Worm (Caenorhabditis elegans) whole organism, L1 larva: ENCODE data around the gene srw-55.

Experiments
- egl-27 ChIP-seq, 2 experiments: fragments of 150-350 bp in 1 of 2; sonication (generic microtip); optimal IDR thresholded peaks; 3 replicates each; lab custom pipeline; 2017 to 2018; ENCODE audit warnings: missing biosample characterization in 2 of 2, missing genetic modification characterization in 2 of 2, missing genetic modification reagents in 2 of 2
- elt-3 ChIP-seq, 6 experiments: fragments of 150-350 bp in 1 of 6; sonication (generic microtip); optimal IDR thresholded peaks; 2 replicates each; lab custom pipeline; 2017 to 2018; ENCODE audit warnings: missing biosample characterization in 6 of 6, missing genetic modification characterization in 6 of 6, inconsistent platforms in 1 of 6
- fkh-8 ChIP-seq: sonication (generic microtip); optimal IDR thresholded peaks from 2 replicates; lab custom pipeline; 2016; ENCODE audit warnings: mild to moderate bottlenecking, missing genetic modification characterization, missing compliant biosample characterization
- lsy-2 ChIP-seq, 2 experiments: fragments of 150-350 bp; optimal IDR thresholded peaks; 2 replicates each; lab custom pipeline; 2014; ENCODE audit warnings: missing biosample characterization in 2 of 2, missing genetic modification characterization in 2 of 2
- nhr-77 ChIP-seq: fragments of 150-350 bp; optimal IDR thresholded peaks from 2 replicates; lab custom pipeline; 2014; ENCODE audit warnings: missing biosample characterization, missing genetic modification characterization
- pqm-1 ChIP-seq: sonication (generic microtip); optimal IDR thresholded peaks from 3 replicates; lab custom pipeline; 2017; ENCODE audit warnings: missing biosample characterization, missing genetic modification characterization

DNA sequence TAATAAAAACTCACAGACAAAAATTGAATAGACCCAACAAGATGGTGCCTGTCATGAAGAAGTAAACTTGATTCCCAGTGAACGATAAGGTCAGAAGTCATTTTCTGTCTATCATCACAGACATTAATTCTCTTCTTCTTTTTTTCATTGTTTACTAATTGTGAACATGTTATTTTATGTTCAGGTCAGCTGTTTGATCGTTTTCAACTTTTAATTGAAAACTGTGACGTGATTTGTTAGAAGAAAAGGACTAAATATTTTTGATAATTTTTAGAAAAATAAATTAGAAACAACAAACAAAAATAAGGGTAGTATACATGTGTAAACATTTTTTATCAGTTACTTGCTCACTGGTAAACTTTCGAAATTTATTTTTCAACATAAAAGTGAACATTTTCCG lies 29.5 kb upstream of the srw-55 start, which contains the start of gene F36G9.7:
- TF ChIP-seq egl-27 (tag; optimal IDR thresholded peaks at IDR 0.05; lab: Kevin White, UChicago) (no peak), fkh-8 (tag; lab: Kevin White, UChicago) (no peak), lsy-2 (tag; optimal IDR thresholded peaks at IDR 0.05; lab: Kevin White, UChicago) (no peak), elt-3 (tag; optimal IDR thresholded peaks at IDR 0.05; lab: Kevin White, UChicago) (no peak), nhr-77 (tag; lab: Kevin White, UChicago) (no peak), pqm-1 (tag; lab: Kevin White, UChicago) (no peak)
